Worm (Caenorhabditis elegans): Measurements from ENCODE around the gene ubc-9.
A peak's percentile ranks its signal among the peaks of the same experiment; 100 is the strongest.

Gene ubc-9

DNA sequence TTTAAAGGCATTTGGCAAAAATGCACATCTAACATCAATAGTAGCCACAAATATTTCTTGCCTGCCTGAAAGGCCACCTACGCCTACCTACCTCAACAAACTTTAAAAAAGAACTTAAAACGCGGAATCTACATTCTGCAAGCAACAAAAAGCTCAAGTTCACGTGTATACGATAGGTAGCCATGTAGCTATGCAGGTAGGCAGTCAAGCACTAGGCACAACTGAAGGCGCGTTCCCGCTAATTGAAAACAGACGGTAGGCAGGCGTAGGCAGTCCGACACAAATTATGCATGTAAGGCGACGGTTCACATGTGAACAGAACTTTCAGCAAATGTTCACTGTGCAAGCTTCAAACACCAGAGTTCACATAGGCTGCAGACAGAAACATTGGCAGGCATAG, 38.2 kb upstream of the ubc-9 start (continued):
- TF ChIP-seq mxl-2 (GFP tag; conservative IDR thresholded peaks at IDR 0.05) (no peak), lin-39 (tag; optimal IDR thresholded peaks at IDR 0.05) (no peak), nhr-25 (tag; optimal IDR thresholded peaks at IDR 0.05; ENCODE audit: borderline replicate concordance, insufficient read depth) (no peak), unc-62 (GFP tag; optimal IDR thresholded peaks at IDR 0.05 in 1 of 2) (peak in 1 of 2 experiments; percentile 77), unc-62 (tag; optimal IDR thresholded peaks at IDR 0.05) (no peak), dmd-8 (GFP tag; IDR thresholded peaks at IDR 0.05) (no peak)

ce11 chrIV:4613516-4613915, 37.3 kb upstream of the ubc-9 start:
- TF ChIP-seq aha-1 (tag) = peak; percentile 44
- TF ChIP-seq lim-7 (GFP tag; IDR thresholded peaks at IDR 0.05) = no peak
- no peak for TF ChIP-seq sdz-12 (GFP tag; optimal IDR thresholded peaks at IDR 0.05)
- TF ChIP-seq Y105C5A.15 (GFP tag; IDR thresholded peaks at IDR 0.05) = no peak
- TF ChIP-seq dmd-9 (GFP tag; IDR thresholded peaks at IDR 0.05) = 0 out of 2 replicates have a peak, but pooled peaks have one; percentile 37
- TF ChIP-seq nhr-28 (tag; optimal IDR thresholded peaks at IDR 0.05) = no peak
- TF ChIP-seq lin-39 (tag; optimal IDR thresholded peaks at IDR 0.05) = no peak
- TF ChIP-seq nhr-11 (tag; optimal IDR thresholded peaks at IDR 0.05) = peak; percentile 25
- TF ChIP-seq arid-1 (GFP tag; conservative IDR thresholded peaks at IDR 0.05) = no peak

ce11 chrIV:4623852-4624251, 27.0 kb upstream of the ubc-9 start:
- no peak for TF ChIP-seq snpc-4 (tag; optimal IDR thresholded peaks at IDR 0.05)
- peak; percentile 88 for TF ChIP-seq set-16 (GFP tag; IDR thresholded peaks at IDR 0.05)
- TF ChIP-seq aly-2 (tag; optimal IDR thresholded peaks at IDR 0.05) = no peak
- TF ChIP-seq aha-1 (tag) = peak; percentile 16
- TF ChIP-seq lir-3 (tag; optimal IDR thresholded peaks at IDR 0.05) = no peak
- no peak for TF ChIP-seq nhr-48 (tag; optimal IDR thresholded peaks at IDR 0.05)
- no peak for TF ChIP-seq nhr-41 (GFP tag; IDR thresholded peaks at IDR 0.05)
- no peak for TF ChIP-seq ceh-28 (tag; optimal IDR thresholded peaks at IDR 0.05)
- TF ChIP-seq Y5F2A.4 (GFP tag; optimal IDR thresholded peaks at IDR 0.05) = no peak
- no peak for TF ChIP-seq unc-62 (GFP tag; optimal IDR thresholded peaks at IDR 0.05 in 1 of 2)
- no peak for TF ChIP-seq unc-62 (tag; optimal IDR thresholded peaks at IDR 0.05)
- TF ChIP-seq dmd-8 (GFP tag; IDR thresholded peaks at IDR 0.05) = no peak

- TF ChIP-seq duxl-1 (tag; optimal IDR thresholded peaks at IDR 0.05; ENCODE audit: poor library complexity) (no peak), dmd-6 (GFP tag; IDR thresholded peaks at IDR 0.05) (no peak), nhr-25 (tag; optimal IDR thresholded peaks at IDR 0.05; ENCODE audit: borderline replicate concordance, insufficient read depth) (no peak), set-16 (GFP tag; IDR thresholded peaks at IDR 0.05) (no peak), nhr-10 (tag; optimal IDR thresholded peaks at IDR 0.05) (no peak), Y105C5A.15 (GFP tag; IDR thresholded peaks at IDR 0.05) (no peak), nhr-111 (GFP tag; optimal IDR thresholded peaks at IDR 0.05) (no peak), cey-2 (tag; optimal IDR thresholded peaks at IDR 0.05; ENCODE audit: borderline replicate concordance, insufficient read depth) (no peak), unc-130 (GFP tag; optimal IDR thresholded peaks at IDR 0.05) (no peak), nhr-76 (tag; optimal IDR thresholded peaks at IDR 0.05) (no peak), ztf-7 (tag; optimal IDR thresholded peaks at IDR 0.05) (no peak), pqm-1 (tag; optimal IDR thresholded peaks at IDR 0.05) (no peak), nhr-42 (GFP tag; IDR thresholded peaks at IDR 0.05) (no peak), lir-3 (tag; optimal IDR thresholded peaks at IDR 0.05) (no peak), T26A8.4 (GFP tag; IDR thresholded peaks at IDR 0.05) (no peak), hlh-30 (tag; optimal IDR thresholded peaks at IDR 0.05; ENCODE audit: insufficient read depth) (no peak), ceh-44 (GFP tag; IDR thresholded peaks at IDR 0.05) (no peak)
These were observed 17.5 kb upstream of the ubc-9 start, which contains the start of gene R105.1 for ce11 chrIV:4633393-4633792. Gene R105.1, plus strand, starts transcription at chrIV:4633693.

DNA sequence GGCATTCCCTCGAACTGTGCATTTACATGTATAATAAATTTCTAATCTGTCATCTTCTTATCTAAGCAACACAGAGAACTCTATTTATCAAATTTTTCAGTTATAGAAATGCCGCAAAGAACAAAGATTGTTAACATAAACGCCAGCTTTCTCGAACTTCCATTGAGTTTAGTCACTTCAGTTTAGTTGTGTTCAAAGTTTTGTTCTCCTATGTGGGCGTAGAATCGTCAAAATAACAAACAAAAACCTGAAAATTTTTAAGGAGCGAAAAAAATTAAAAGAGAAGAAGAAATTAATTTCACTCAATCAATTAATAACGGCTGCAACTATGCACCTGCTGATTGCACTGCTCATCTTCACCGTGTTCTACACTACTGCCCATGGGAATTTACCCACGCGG, 14.8 kb upstream of the ubc-9 start, which contains the start of gene R105.5:
Gene R105.5 (plus strand): TSS at position 301 of the 400 bp plus-strand sequence.
- TF ChIP-seq egl-43 (GFP tag; IDR thresholded peaks at IDR 0.05) (no peak), duxl-1 (tag; optimal IDR thresholded peaks at IDR 0.05; ENCODE audit: poor library complexity) (no peak), egl-27 (tag; optimal IDR thresholded peaks at IDR 0.05) (no peak), mdl-1 (tag; optimal IDR thresholded peaks at IDR 0.05) (no peak), spr-1 (tag; optimal IDR thresholded peaks at IDR 0.05) (no peak), dmd-9 (GFP tag; IDR thresholded peaks at IDR 0.05) (no peak), ceh-20 (GFP tag; IDR thresholded peaks at IDR 0.05) (no peak), ceh-32 (tag; optimal IDR thresholded peaks at IDR 0.05; ENCODE audit: poor library complexity) (no peak)

Data from whole organism, L4 larva.